Worm (Caenorhabditis elegans) whole organism, mixed stage, embryonic: ENCODE data around the gene mig-17.

ENCODE experiments used
- cnd-1 ChIP-seq: fragments of 200-800 bp; sonication (Bioruptor generic); optimal IDR thresholded peaks from 2 replicates; lab custom pipeline; 2018; ENCODE audit warnings: mild to moderate bottlenecking, missing genetic modification characterization, missing compliant biosample characterization
- elt-1 ChIP-seq: sonication (generic microtip); optimal IDR thresholded peaks from 2 replicates; lab custom pipeline; 2017; ENCODE audit warnings: missing genetic modification characterization, mild to moderate bottlenecking, missing compliant biosample characterization, antibody characterized with exemption, moderate library complexity, borderline replicate concordance; ENCODE audit not compliant: insufficient read depth
- pha-4 ChIP-seq: fragments of 150-350 bp; optimal IDR thresholded peaks from 2 replicates; lab custom pipeline; 2018; ENCODE audit warnings: missing biosample characterization, missing genetic modification reagents, missing genetic modification characterization
- snpc-4 ChIP-seq: fragments of 150-350 bp; optimal IDR thresholded peaks from 2 replicates; lab custom pipeline; 2014; ENCODE audit warnings: missing biosample characterization, missing genetic modification characterization
- unc-39 ChIP-seq: fragments of 150-350 bp; optimal IDR thresholded peaks from 2 replicates; lab custom pipeline; 2014; ENCODE audit warnings: missing biosample characterization, missing genetic modification characterization
- unc-62 ChIP-seq: fragments of 150-350 bp; optimal IDR thresholded peaks from 2 replicates; lab custom pipeline; 2014; ENCODE audit warnings: missing biosample characterization, missing genetic modification reagents, missing genetic modification characterization

DNA sequence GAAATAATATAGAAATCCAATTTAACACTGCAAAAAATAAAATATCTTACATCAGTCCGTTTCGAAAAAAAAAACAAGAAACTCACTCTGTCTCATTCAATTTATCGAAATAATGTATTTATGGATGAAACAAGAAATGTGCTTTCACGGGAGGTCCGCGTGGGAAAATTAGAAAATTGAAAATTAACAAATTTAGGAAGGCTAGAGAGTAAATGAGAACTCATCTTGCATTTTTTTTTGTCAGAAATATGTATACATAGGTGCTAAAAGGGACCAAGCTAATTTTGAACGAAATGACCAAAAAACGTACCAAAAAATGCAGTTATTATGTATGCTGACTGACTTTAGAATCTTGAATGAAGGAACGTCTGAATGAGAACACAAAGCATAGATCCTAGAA, 21.9 kb upstream of the mig-17 start, which contains the start of gene T26H10.2:
- TF ChIP-seq cnd-1 (tag; lab: Kevin White, UChicago): no peak
- TF ChIP-seq unc-62 (GFP tag; lab: Kevin White, UChicago): no peak
- no peak for TF ChIP-seq snpc-4
- no peak for TF ChIP-seq pha-4 (tag; lab: Kevin White, UChicago)
- TF ChIP-seq unc-39 (tag; lab: Kevin White, UChicago): no peak
- TF ChIP-seq elt-1 (tag; lab: Kevin White, UChicago): no peak
